Fruit fly (Drosophila melanogaster) whole organism, wandering third instar larva: Measurements from ENCODE around the gene CG11882.

ENCODE experiments used
- Abd-B ChIP-seq: fragments of >200 bp; optimal IDR thresholded peaks from 2 replicates; lab custom pipeline; 2017; ENCODE audit warnings: missing biosample characterization, missing genetic modification characterization
- CG32264 ChIP-seq: fragments of 200-800 bp; sonication (Bioruptor generic); optimal IDR thresholded peaks from 2 replicates; lab custom pipeline; 2016; ENCODE audit warnings: missing biosample characterization, missing genetic modification characterization
- CG9705 ChIP-seq: fragments of 200-800 bp; sonication (Bioruptor generic); optimal IDR thresholded peaks from 2 replicates; lab custom pipeline; 2018; ENCODE audit warnings: missing biosample characterization, mild to moderate bottlenecking, missing genetic modification characterization
- CrebA ChIP-seq: fragments of 200-800 bp; sonication (Bioruptor generic); optimal IDR thresholded peaks from 2 replicates; lab custom pipeline; 2016; ENCODE audit warnings: missing biosample characterization, mild to moderate bottlenecking, missing genetic modification characterization, borderline replicate concordance
- Dif ChIP-seq: fragments of 200-275, 200-300 bp; sonication (Bioruptor generic); optimal IDR thresholded peaks from 2 replicates; lab custom pipeline; 2018; ENCODE audit warnings: missing biosample characterization, missing genetic modification characterization; ENCODE audit not compliant: partially characterized antibody
- GATAd ChIP-seq: sonication (Bioruptor generic); optimal IDR thresholded peaks from 2 replicates; lab custom pipeline; 2016; ENCODE audit warnings: missing biosample characterization, missing genetic modification characterization
- HLH106 ChIP-seq: fragments of 200-800 bp; optimal IDR thresholded peaks from 3 replicates; lab custom pipeline; 2019; ENCODE audit warnings: missing biosample characterization, mild to moderate bottlenecking, missing genetic modification characterization, moderate library complexity
- Hnf4 ChIP-seq: fragments of 200-800 bp; sonication (Bioruptor generic); optimal IDR thresholded peaks from 2 replicates; lab custom pipeline; 2016; ENCODE audit warnings: missing biosample characterization, mild to moderate bottlenecking, missing genetic modification characterization
- Hr78 ChIP-seq: fragments of >200 bp; optimal IDR thresholded peaks from 2 replicates; lab custom pipeline; 2017; ENCODE audit warnings: missing biosample characterization, missing genetic modification characterization
- Hr83 ChIP-seq: fragments of 200-300 bp; sonication (Bioruptor generic); optimal IDR thresholded peaks from 2 replicates; lab custom pipeline; 2016; ENCODE audit warnings: missing biosample characterization, mild to moderate bottlenecking, missing genetic modification characterization, moderate library complexity; ENCODE audit not compliant: poor library complexity, severe bottlenecking
- Jra ChIP-seq: sonication (Bioruptor generic); optimal IDR thresholded peaks from 2 replicates; lab custom pipeline; 2016; ENCODE audit warnings: missing biosample characterization, missing genetic modification characterization
- Mio ChIP-seq: sonication (Bioruptor generic); optimal IDR thresholded peaks from 2 replicates; lab custom pipeline; 2016; ENCODE audit warnings: missing biosample characterization, missing genetic modification characterization
- Myc ChIP-seq: fragments of >200 bp; optimal IDR thresholded peaks from 2 replicates; lab custom pipeline; 2017
- N ChIP-seq: fragments of >200 bp; optimal IDR thresholded peaks from 2 replicates; lab custom pipeline; 2018; ENCODE audit warnings: missing biosample characterization, missing external identifiers, missing genetic modification characterization
- OdsH ChIP-seq: fragments of 200-800 bp; sonication (Bioruptor generic); optimal IDR thresholded peaks from 2 replicates; lab custom pipeline; 2016; ENCODE audit warnings: missing biosample characterization, mild to moderate bottlenecking, missing genetic modification characterization
- Rel ChIP-seq, 2 experiments: fragments of 200-800 bp; sonication (Bioruptor generic) in 1 of 2; optimal IDR thresholded peaks; 2 replicates in 1 of 2; 3 replicates in 1 of 2; lab custom pipeline; 2016 to 2019; ENCODE audit warnings: mild to moderate bottlenecking in 2 of 2, missing biosample characterization in 2 of 2, missing genetic modification characterization in 2 of 2, moderate library complexity in 1 of 2
- Sp1 ChIP-seq: fragments of 200-800 bp; sonication (Bioruptor generic); optimal IDR thresholded peaks from 3 replicates; lab custom pipeline; 2019; ENCODE audit warnings: missing biosample characterization, mild to moderate bottlenecking, missing genetic modification characterization, moderate library complexity
- Vsx2 ChIP-seq: fragments of 200-300, 225-300 bp; sonication (Bioruptor generic); optimal IDR thresholded peaks from 2 replicates; lab custom pipeline; 2018; ENCODE audit warnings: missing biosample characterization, missing genetic modification characterization; ENCODE audit not compliant: partially characterized antibody
- br ChIP-seq: fragments of 200-800 bp; sonication (Bioruptor generic); optimal IDR thresholded peaks from 2 replicates; lab custom pipeline; 2016; ENCODE audit warnings: missing biosample characterization, missing genetic modification characterization
- brk ChIP-seq: fragments of 200-800 bp; sonication (Bioruptor generic); optimal IDR thresholded peaks from 2 replicates; lab custom pipeline; 2016; ENCODE audit warnings: missing biosample characterization, mild to moderate bottlenecking, missing genetic modification characterization
- dl ChIP-seq, 2 experiments: fragments of 175-275, 200-275 bp in 1 of 2; fragments of 200-275 bp in 1 of 2; sonication (Bioruptor generic); optimal IDR thresholded peaks; lab custom pipeline; 2018; ENCODE audit warnings: mild to moderate bottlenecking in 2 of 2, missing biosample characterization in 2 of 2, missing genetic modification characterization in 2 of 2, moderate library complexity in 2 of 2; ENCODE audit not compliant: partially characterized antibody in 2 of 2, insufficient read depth in 1 of 2
- dmrt93B ChIP-seq: fragments of 200-800 bp; sonication (Bioruptor generic); optimal IDR thresholded peaks from 2 replicates; lab custom pipeline; 2018; ENCODE audit warnings: missing biosample characterization, mild to moderate bottlenecking, missing genetic modification characterization
- dsf ChIP-seq: sonication (Bioruptor generic); optimal IDR thresholded peaks from 2 replicates; lab custom pipeline; 2016; ENCODE audit warnings: missing biosample characterization, missing genetic modification characterization, borderline replicate concordance
- ey ChIP-seq: fragments of 200-800 bp; sonication (Bioruptor generic); optimal IDR thresholded peaks from 2 replicates; lab custom pipeline; 2016; ENCODE audit warnings: missing biosample characterization, missing genetic modification characterization
- foxo ChIP-seq, 2 experiments: fragments of 200-800 bp; sonication (Bioruptor generic); optimal IDR thresholded peaks; 2 replicates in 1 of 2; 3 replicates in 1 of 2; lab custom pipeline; 2016 to 2017; ENCODE audit warnings: missing biosample characterization in 2 of 2, missing genetic modification characterization in 2 of 2
- fru ChIP-seq: fragments of 200-800 bp; sonication (Bioruptor generic); optimal IDR thresholded peaks from 3 replicates; lab custom pipeline; 2016; ENCODE audit warnings: missing biosample characterization, mild to moderate bottlenecking, missing genetic modification characterization
- h ChIP-seq: fragments of 200-800 bp; sonication (Bioruptor generic); optimal IDR thresholded peaks from 3 replicates; lab custom pipeline; 2016; ENCODE audit warnings: missing biosample characterization, mild to moderate bottlenecking, missing genetic modification characterization
- jim ChIP-seq: fragments of 175-275, 200-325 bp; sonication (Bioruptor generic); optimal IDR thresholded peaks from 2 replicates; lab custom pipeline; 2016; ENCODE audit warnings: missing biosample characterization, mild to moderate bottlenecking, missing genetic modification characterization
- lola ChIP-seq: fragments of >200 bp; optimal IDR thresholded peaks from 2 replicates; lab custom pipeline; 2017; ENCODE audit warnings: missing biosample characterization, missing genetic modification characterization
- pan ChIP-seq: fragments of >200 bp; optimal IDR thresholded peaks from 2 replicates; lab custom pipeline; 2017
- psq ChIP-seq: fragments of 200-800 bp; sonication (Bioruptor generic); optimal IDR thresholded peaks from 3 replicates; lab custom pipeline; 2017; ENCODE audit warnings: missing biosample characterization, mild to moderate bottlenecking, missing genetic modification characterization, moderate library complexity
- rgr ChIP-seq: fragments of 200-800 bp; sonication (Bioruptor generic); optimal IDR thresholded peaks from 3 replicates; lab custom pipeline; 2016; ENCODE audit warnings: missing biosample characterization, mild to moderate bottlenecking, missing genetic modification characterization
- sage ChIP-seq: fragments of 200-800 bp; sonication (Bioruptor generic); optimal IDR thresholded peaks from 2 replicates; lab custom pipeline; 2016; ENCODE audit warnings: missing biosample characterization, mild to moderate bottlenecking, missing genetic modification characterization
- sv ChIP-seq: fragments of 200-800 bp; sonication (Bioruptor generic); optimal IDR thresholded peaks from 3 replicates; lab custom pipeline; 2016; ENCODE audit warnings: missing biosample characterization, missing genetic modification characterization
- usp ChIP-seq: fragments of >200 bp; optimal IDR thresholded peaks from 2 replicates; lab custom pipeline; 2017; ENCODE audit warnings: missing biosample characterization, missing genetic modification characterization
- woc ChIP-seq: sonication (Bioruptor generic); optimal IDR thresholded peaks from 2 replicates; lab custom pipeline; 2016; ENCODE audit warnings: missing biosample characterization, mild to moderate bottlenecking, missing genetic modification characterization

Gene CG11882

dm6 chr3R:29124128-29124527 is 23.8 kb downstream of the CG11882 start (continued):
- TF ChIP-seq jim (GFP tag; lab: Kevin White, UChicago) (no peak), Jra (peak; percentile 58), Rel (GFP tag; optimal IDR thresholded peaks at IDR 0.05; lab: Kevin White, UChicago) (no peak), Rel (tag; optimal IDR thresholded peaks at IDR 0.05; lab: Kevin White, UChicago) (peak; percentile 7), woc (peak; percentile 73), ey (GFP tag; lab: Kevin White, UChicago) (peak; percentile 91), CG32264 (GFP tag; lab: Kevin White, UChicago) (peak; percentile 73), lola (GFP tag; lab: Kevin White, UChicago) (no peak), HLH106 (tag; lab: Kevin White, UChicago) (peak; percentile 80), Mio (GFP tag; lab: Kevin White, UChicago) (peak; percentile 36), Sp1 (peak; percentile 69)

- TF ChIP-seq CG9705 (GFP tag; lab: Kevin White, UChicago) = peak; percentile 63
- TF ChIP-seq CG32264 (GFP tag; lab: Kevin White, UChicago) = no peak
- no peak for TF ChIP-seq Jra
- TF ChIP-seq fru (GFP tag; lab: Kevin White, UChicago) = peak; percentile 82
- TF ChIP-seq foxo (GFP tag; optimal IDR thresholded peaks at IDR 0.05; lab: Kevin White, UChicago) = peak in 1 of 2 experiments; percentile 85
- TF ChIP-seq br = peak; percentile 79
- TF ChIP-seq Myc (lab: Kevin White, UChicago) = peak; percentile 93
- TF ChIP-seq h (GFP tag; lab: Kevin White, UChicago) = peak; percentile 75
- peak; percentile 56 for TF ChIP-seq rgr (GFP tag; lab: Kevin White, UChicago)
- no peak for TF ChIP-seq brk (GFP tag; lab: Kevin White, UChicago)
- no peak for TF ChIP-seq Mio (GFP tag; lab: Kevin White, UChicago)
- no peak for TF ChIP-seq Hnf4
- peak; percentile 71 for TF ChIP-seq HLH106 (tag; lab: Kevin White, UChicago)
- no peak for TF ChIP-seq usp
- peak; percentile 96 for TF ChIP-seq Hr83
- no peak for TF ChIP-seq pan
- TF ChIP-seq Rel (GFP tag; optimal IDR thresholded peaks at IDR 0.05; lab: Kevin White, UChicago) = no peak
- TF ChIP-seq Rel (tag; optimal IDR thresholded peaks at IDR 0.05; lab: Kevin White, UChicago) = peak; percentile 47
- peak; percentile 23 for TF ChIP-seq Dif
- TF ChIP-seq Abd-B (GFP tag; lab: Kevin White, UChicago) = no peak
- TF ChIP-seq N = no peak
- TF ChIP-seq psq (GFP tag; lab: Kevin White, UChicago) = peak; percentile 76
- TF ChIP-seq jim (GFP tag; lab: Kevin White, UChicago) = no peak
- no peak for TF ChIP-seq Hr78 (GFP tag; lab: Kevin White, UChicago)
- no peak for TF ChIP-seq lola (GFP tag; lab: Kevin White, UChicago)
- peak; percentile 85 for TF ChIP-seq sv
- no peak for TF ChIP-seq CrebA (GFP tag; lab: Kevin White, UChicago)
- TF ChIP-seq Vsx2 = no peak
- no peak for TF ChIP-seq dsf (GFP tag; lab: Kevin White, UChicago)
- no peak for TF ChIP-seq sage (GFP tag; lab: Kevin White, UChicago)
- peak; percentile 61 for TF ChIP-seq Sp1
- peak; percentile 49 for TF ChIP-seq OdsH
- TF ChIP-seq ey (GFP tag; lab: Kevin White, UChicago) = peak; percentile 71
- TF ChIP-seq GATAd (GFP tag; lab: Kevin White, UChicago) = peak; percentile 52
- peak; percentile 64 for TF ChIP-seq dmrt93B
- TF ChIP-seq dl (GFP tag; optimal IDR thresholded peaks at IDR 0.05; lab: Kevin White, UChicago; ENCODE audit: insufficient read depth in 1 of 2, partially characterized antibody in 2 of 2) = no peak
- TF ChIP-seq woc = peak; percentile 95
These were observed 25.0 kb downstream of the CG11882 start, which contains the start of the genes yem and Ctl2 for dm6 chr3R:29122817-29123611. Gene yem, minus strand, starts transcription at chr3R:29122879. Gene Ctl2, plus strand, starts transcription at chr3R:29123370.
